Fruit fly (Drosophila melanogaster): ENCODE measurements around the gene CG12375.

Gene CG12375

DNA sequence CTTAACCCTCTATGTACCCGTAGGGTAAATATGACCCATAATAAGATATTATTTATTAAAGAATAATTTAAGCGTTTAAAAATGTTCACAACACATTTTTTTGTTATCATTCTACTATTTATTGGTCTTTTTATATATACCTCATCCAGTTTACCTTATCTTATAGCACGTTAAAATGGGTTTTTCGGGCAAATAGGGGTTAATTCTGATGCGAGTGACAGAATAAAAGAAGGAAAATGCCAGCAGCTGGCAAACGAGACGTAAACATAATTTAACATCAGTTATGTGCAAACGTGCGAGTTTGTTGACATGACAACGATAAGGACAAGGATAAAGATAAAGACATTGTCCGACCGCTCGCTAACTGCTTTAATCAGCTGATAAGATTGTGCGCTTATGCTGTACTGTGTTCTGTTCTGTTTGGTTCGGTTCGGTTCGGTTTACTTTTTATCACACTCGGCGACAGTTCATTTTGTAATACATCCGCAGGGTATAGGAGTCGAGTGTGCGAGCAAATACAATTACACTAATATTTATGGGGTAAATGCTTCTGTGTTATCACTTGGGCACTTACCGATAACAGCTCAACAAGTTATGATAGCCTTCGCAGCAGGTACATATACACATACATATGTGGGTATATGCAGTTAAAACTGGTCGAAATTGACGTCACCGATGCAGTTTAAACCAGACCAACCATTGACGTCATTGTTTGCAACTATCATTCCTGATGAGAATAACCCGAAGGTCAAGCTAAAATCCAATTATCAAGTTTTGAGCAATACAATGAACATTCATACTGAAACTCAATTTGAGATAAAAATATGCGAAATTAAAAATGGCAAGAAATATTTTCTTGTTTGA, 26.0 kb downstream of the CG12375 start (continued):
- TF ChIP-seq pdm3 (GFP tag; optimal IDR thresholded peaks at IDR 0.05) (peak; percentile 46), CG6854 (GFP tag; optimal IDR thresholded peaks at IDR 0.05) (no peak), CG11762 (GFP tag; optimal IDR thresholded peaks at IDR 0.05; ENCODE audit: insufficient read depth) (no peak), CG7368 (GFP tag; optimal IDR thresholded peaks at IDR 0.05) (peak; percentile 8), Eip78C (GFP tag) (peak; percentile 75), spab (GFP tag; optimal IDR thresholded peaks at IDR 0.05) (peak; percentile 9), topi (GFP tag; optimal IDR thresholded peaks at IDR 0.05) (peak; percentile 33), CG6276 (GFP tag; optimal IDR thresholded peaks at IDR 0.05) (peak; percentile 55), CG16779 (tag; optimal IDR thresholded peaks at IDR 0.05) (no peak), CG8632 (GFP tag; optimal IDR thresholded peaks at IDR 0.05) (peak; percentile 8), lz (GFP tag; optimal IDR thresholded peaks at IDR 0.05) (peak; percentile 17), cyc (GFP tag; optimal IDR thresholded peaks at IDR 0.05) (peak; percentile 42), CG6163 (GFP tag; IDR thresholded peaks at IDR 0.05) (no peak), OdsH (GFP tag; optimal IDR thresholded peaks at IDR 0.05) (peak; percentile 50), Gug (GFP tag; IDR thresholded peaks at IDR 0.05) (no peak), achi (GFP tag; optimal IDR thresholded peaks at IDR 0.05) (peak; percentile 30), CG32006 (GFP tag; optimal IDR thresholded peaks at IDR 0.05) (no peak)

DNA sequence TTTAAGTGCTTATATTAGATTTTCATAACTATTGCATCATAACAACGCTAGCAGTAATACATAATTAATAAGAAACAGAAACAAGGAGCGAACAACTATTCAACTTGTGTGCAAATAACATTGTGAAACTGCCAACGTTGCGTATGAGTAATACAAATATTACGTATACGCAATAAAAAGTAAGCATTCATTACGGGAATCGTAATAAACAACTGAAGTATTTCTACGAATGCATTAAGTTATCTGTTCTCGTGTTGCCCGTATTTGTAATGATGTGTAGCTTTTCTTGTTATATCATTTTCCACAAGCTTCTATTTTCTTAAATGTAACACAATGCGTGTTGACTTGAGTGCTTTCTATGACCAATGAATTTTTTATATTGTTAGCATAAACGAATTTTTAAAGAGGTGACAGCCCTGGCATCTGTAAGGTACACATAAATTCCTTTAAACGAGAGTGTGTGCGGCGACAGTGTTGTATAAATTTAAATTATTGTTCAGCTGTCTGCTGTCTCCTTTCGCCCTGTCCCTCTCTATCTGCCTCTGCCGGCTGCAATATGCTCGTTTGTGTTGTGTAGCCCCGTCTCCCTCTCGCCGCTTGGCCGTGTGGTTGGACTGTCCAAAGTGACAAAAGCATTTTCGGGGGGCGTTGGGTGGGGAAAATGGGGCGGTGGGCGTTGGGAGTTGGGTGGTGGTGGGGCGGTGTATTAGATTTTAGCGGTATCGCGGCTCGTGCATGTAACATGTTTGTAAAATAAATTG, 26.9 kb downstream of the CG12375 start:
- no peak for TF ChIP-seq CG16779 (tag; optimal IDR thresholded peaks at IDR 0.05)
- no peak for TF ChIP-seq salr (GFP tag; optimal IDR thresholded peaks at IDR 0.05)
- no peak for TF ChIP-seq CG3032 (tag; optimal IDR thresholded peaks at IDR 0.05)
- TF ChIP-seq CG6276 (GFP tag; optimal IDR thresholded peaks at IDR 0.05), result no peak
- TF ChIP-seq esn (GFP tag; optimal IDR thresholded peaks at IDR 0.05), result peak; percentile 19
- no peak for TF ChIP-seq Hr4 (GFP tag; optimal IDR thresholded peaks at IDR 0.05)
- TF ChIP-seq topi (GFP tag; optimal IDR thresholded peaks at IDR 0.05), result peak; percentile 1
- no peak for TF ChIP-seq acj6 (GFP tag; optimal IDR thresholded peaks at IDR 0.05)
- no peak for TF ChIP-seq Lpt (GFP tag; optimal IDR thresholded peaks at IDR 0.05)
- TF ChIP-seq CG6163 (GFP tag; IDR thresholded peaks at IDR 0.05), result no peak
- TF ChIP-seq CG11902 (GFP tag; optimal IDR thresholded peaks at IDR 0.05), result no peak
- no peak for TF ChIP-seq Hr39 (GFP tag; optimal IDR thresholded peaks at IDR 0.05)
- TF ChIP-seq fkh (GFP tag; optimal IDR thresholded peaks at IDR 0.05), result no peak
- no peak for TF ChIP-seq CG6808 (GFP tag; optimal IDR thresholded peaks at IDR 0.05)
- TF ChIP-seq CG32006 (GFP tag; optimal IDR thresholded peaks at IDR 0.05), result peak; percentile 4
- TF ChIP-seq fd85E (GFP tag; optimal IDR thresholded peaks at IDR 0.05), result no peak
- peak; percentile 59 for TF ChIP-seq Eip78C (GFP tag)
- no peak for TF ChIP-seq spab (GFP tag; optimal IDR thresholded peaks at IDR 0.05)
- no peak for TF ChIP-seq Gug (GFP tag; IDR thresholded peaks at IDR 0.05)
- TF ChIP-seq CG8319 (GFP tag; optimal IDR thresholded peaks at IDR 0.05), result no peak
- no peak for TF ChIP-seq pdm3 (GFP tag; optimal IDR thresholded peaks at IDR 0.05)
- TF ChIP-seq CG15336 (GFP tag; IDR thresholded peaks at IDR 0.05), result peak; percentile 6; the same call in 1 of the 2 replicates
- TF ChIP-seq fd59A (GFP tag; optimal IDR thresholded peaks at IDR 0.05), result no peak
- TF ChIP-seq CG6792 (GFP tag; optimal IDR thresholded peaks at IDR 0.05), result no peak
- TF ChIP-seq Smox (GFP tag; optimal IDR thresholded peaks at IDR 0.05), result no peak
- no peak for TF ChIP-seq Met (GFP tag; optimal IDR thresholded peaks at IDR 0.05)
- no peak for TF ChIP-seq CG8119 (GFP tag; IDR thresholded peaks at IDR 0.05)
- TF ChIP-seq Sox102F (GFP tag; optimal IDR thresholded peaks at IDR 0.05), result peak; percentile 15
- TF ChIP-seq CG3919 (GFP tag; optimal IDR thresholded peaks at IDR 0.05), result no peak
- TF ChIP-seq Ets21C (GFP tag; optimal IDR thresholded peaks at IDR 0.05), result no peak
- no peak for TF ChIP-seq net (GFP tag; optimal IDR thresholded peaks at IDR 0.05)
- peak; percentile 22 for TF ChIP-seq vri (GFP tag; optimal IDR thresholded peaks at IDR 0.05)
- TF ChIP-seq Sox15 (GFP tag; optimal IDR thresholded peaks at IDR 0.05), result no peak
- TF ChIP-seq dac (GFP tag; optimal IDR thresholded peaks at IDR 0.05), result no peak
- no peak for TF ChIP-seq Sox14 (GFP tag; optimal IDR thresholded peaks at IDR 0.05)
- peak; percentile 19 for TF ChIP-seq CG31627 (GFP tag; optimal IDR thresholded peaks at IDR 0.05)
- TF ChIP-seq Blimp-1 (GFP tag; optimal IDR thresholded peaks at IDR 0.05), result no peak

Data from whole organism, prepupa.